Fruit fly (Drosophila melanogaster): ENCODE data around the gene CG43703.

CG43703 gene

dm6 chr2L:3776614-3777196 is 11.4 kb downstream of the CG43703 start (continued):
- TF ChIP-seq ken (GFP tag; IDR thresholded peaks at IDR 0.05) (peak; percentile 43; the same call in 1 of the 3 replicates), ttk (GFP tag; IDR thresholded peaks at IDR 0.05) (peak; percentile 89), wor (GFP tag; IDR thresholded peaks at IDR 0.05) (peak; percentile 67), CG1792 (GFP tag; optimal IDR thresholded peaks at IDR 0.05) (no peak), D19A (tag; optimal IDR thresholded peaks at IDR 0.05) (peak; percentile 94), NK7.1 (GFP tag; optimal IDR thresholded peaks at IDR 0.05) (peak; percentile 2), CG1024 (GFP tag; IDR thresholded peaks at IDR 0.05) (peak; percentile 22; the same call in 1 of the 2 replicates), Dbx (GFP tag; IDR thresholded peaks at IDR 0.05) (peak; percentile 71; the same call in 2 of the 3 replicates), CG18476 (GFP tag; optimal IDR thresholded peaks at IDR 0.05) (peak; percentile 27), Max (GFP tag; optimal IDR thresholded peaks at IDR 0.05) (peak; percentile 46), sqz (GFP tag; optimal IDR thresholded peaks at IDR 0.05) (peak; percentile 89), sens (GFP tag) (peak; percentile 78), BEAF-32 (GFP tag; optimal IDR thresholded peaks at IDR 0.05) (no peak), CG2875 (GFP tag; optimal IDR thresholded peaks at IDR 0.05) (peak; percentile 62), yki (optimal IDR thresholded peaks at IDR 0.05) (no peak), CG9817 (tag; optimal IDR thresholded peaks at IDR 0.05) (peak; percentile 62), dm (GFP tag; optimal IDR thresholded peaks at IDR 0.05) (no peak), Hsf (GFP tag; optimal IDR thresholded peaks at IDR 0.05) (peak; percentile 40), CG18011 (GFP tag; optimal IDR thresholded peaks at IDR 0.05) (peak; percentile 1), br (optimal IDR thresholded peaks at IDR 0.05) (no peak), CG6854 (GFP tag; optimal IDR thresholded peaks at IDR 0.05) (peak; percentile 33), vfl (GFP tag; optimal IDR thresholded peaks at IDR 0.05) (no peak), odd (GFP tag; optimal IDR thresholded peaks at IDR 0.05) (peak; percentile 83), CG3065 (GFP tag; optimal IDR thresholded peaks at IDR 0.05) (peak; percentile 55), CG18764 (GFP tag; optimal IDR thresholded peaks at IDR 0.05) (peak; percentile 56), Six4 (GFP tag; optimal IDR thresholded peaks at IDR 0.05) (peak; percentile 67), peb (GFP tag; IDR thresholded peaks at IDR 0.05) (peak; percentile 71), slou (GFP tag; optimal IDR thresholded peaks at IDR 0.05) (no peak), CG10959 (GFP tag; IDR thresholded peaks at IDR 0.05) (peak; percentile 80), al (GFP tag; IDR thresholded peaks at IDR 0.05) (peak; percentile 34; the same call in 1 of the 2 replicates), CG18262 (tag; optimal IDR thresholded peaks at IDR 0.05) (peak; percentile 97), tin (GFP tag; optimal IDR thresholded peaks at IDR 0.05) (peak; percentile 72), CG7839 (tag; optimal IDR thresholded peaks at IDR 0.05) (peak; percentile 87), tx (GFP tag; optimal IDR thresholded peaks at IDR 0.05) (no peak), sna (GFP tag; IDR thresholded peaks at IDR 0.05; ENCODE audit: partially characterized antibody) (no peak), bowl (GFP tag; IDR thresholded peaks at IDR 0.05) (peak; percentile 75), bbx (GFP tag; IDR thresholded peaks at IDR 0.05; ENCODE audit: partially characterized antibody) (no peak), CG17568 (GFP tag; optimal IDR thresholded peaks at IDR 0.05) (peak; percentile 53), danr (GFP tag; IDR thresholded peaks at IDR 0.05) (no peak), HmgZ (tag; optimal IDR thresholded peaks at IDR 0.05) (peak; percentile 45), Bgb (GFP tag; IDR thresholded peaks at IDR 0.05; ENCODE audit: partially characterized antibody) (no peak), zfh1 (GFP tag; IDR thresholded peaks at IDR 0.05) (peak; percentile 80), CG2129 (GFP tag; IDR thresholded peaks at IDR 0.05; ENCODE audit: partially characterized antibody) (no peak), CG3726 (GFP tag; IDR thresholded peaks at IDR 0.05) (peak; percentile 69; the same call in 2 of the 3 replicates), schlank (tag; optimal IDR thresholded peaks at IDR 0.05) (no peak), lilli (GFP tag; optimal IDR thresholded peaks at IDR 0.05) (peak; percentile 33), CG11456 (GFP tag; IDR thresholded peaks at IDR 0.05) (0 out of 3 replicates have a peak, but pooled peaks have one; percentile 59), jigr1 (GFP tag; IDR thresholded peaks at IDR 0.05) (peak; percentile 43; the same call in 1 of the 3 replicates), Scr (GFP tag; IDR thresholded peaks at IDR 0.05; ENCODE audit: partially characterized antibody) (no peak), gsb (GFP tag; IDR thresholded peaks at IDR 0.05) (no peak), Pdp1 (GFP tag; optimal IDR thresholded peaks at IDR 0.05) (no peak)

Data from whole organism, embryonic.